Fruit fly (Drosophila melanogaster) whole organism, adult: ENCODE results near the gene B52.

Experiments used
- CG11617 ChIP-seq: fragments of 200-800 bp; sonication (Bioruptor generic); optimal IDR thresholded peaks from 2 replicates; lab custom pipeline; 2017; ENCODE audit warnings: mild to moderate bottlenecking, missing biosample characterization, missing genetic modification reagents, missing genetic modification characterization
- CG12768 ChIP-seq: fragments of 200-800 bp; sonication (Bioruptor generic); optimal IDR thresholded peaks from 2 replicates; lab custom pipeline; 2017; ENCODE audit warnings: missing biosample characterization, missing genetic modification characterization, mild to moderate bottlenecking, moderate library complexity, missing genetic modification reagents
- CG14711 ChIP-seq: fragments of 200-800 bp; sonication (Bioruptor generic); optimal IDR thresholded peaks from 2 replicates; lab custom pipeline; 2018; ENCODE audit warnings: missing biosample characterization, mild to moderate bottlenecking, missing genetic modification characterization, moderate library complexity
- CG1620 ChIP-seq: fragments of 200-800 bp; sonication (Bioruptor generic); optimal IDR thresholded peaks from 2 replicates; lab custom pipeline; 2016; ENCODE audit warnings: missing biosample characterization, missing genetic modification characterization
- CG33017 ChIP-seq: fragments of 200-800 bp; sonication (Bioruptor generic); optimal IDR thresholded peaks from 2 replicates; lab custom pipeline; 2018; ENCODE audit warnings: missing biosample characterization, mild to moderate bottlenecking, missing genetic modification characterization, moderate library complexity
- CG5204 ChIP-seq: fragments of 200-800 bp; sonication (Bioruptor generic); optimal IDR thresholded peaks from 2 replicates; lab custom pipeline; 2016; ENCODE audit warnings: missing biosample characterization, missing genetic modification characterization
- CG7045 ChIP-seq: fragments of 200-800 bp; sonication (Bioruptor generic); optimal IDR thresholded peaks from 2 replicates; lab custom pipeline; 2017; ENCODE audit warnings: missing biosample characterization, mild to moderate bottlenecking, missing genetic modification characterization
- CG7101 ChIP-seq: fragments of 200-800 bp; sonication (Bioruptor generic); optimal IDR thresholded peaks from 2 replicates; lab custom pipeline; 2018; ENCODE audit warnings: missing biosample characterization, mild to moderate bottlenecking, missing genetic modification characterization, moderate library complexity
- Clk ChIP-seq: fragments of 200-800 bp; sonication (Bioruptor generic); optimal IDR thresholded peaks from 2 replicates; lab custom pipeline; 2017; ENCODE audit warnings: missing biosample characterization, missing genetic modification characterization
- Crg-1 ChIP-seq: fragments of 200-800 bp; sonication (Bioruptor generic); optimal IDR thresholded peaks from 2 replicates; lab custom pipeline; 2016; ENCODE audit warnings: missing biosample characterization, missing genetic modification characterization
- Hr96 ChIP-seq: fragments of 200-800 bp; sonication (Bioruptor generic); optimal IDR thresholded peaks from 2 replicates; lab custom pipeline; 2016; ENCODE audit warnings: missing biosample characterization, missing genetic modification characterization
- Mnt ChIP-seq: fragments of 200-800 bp; sonication (Bioruptor generic); optimal IDR thresholded peaks from 2 replicates; lab custom pipeline; 2016; ENCODE audit warnings: missing biosample characterization, mild to moderate bottlenecking, missing genetic modification characterization
- bab1 ChIP-seq: fragments of 200-800 bp; sonication (Bioruptor generic); optimal IDR thresholded peaks from 3 replicates; lab custom pipeline; 2019; ENCODE audit warnings: missing biosample characterization, mild to moderate bottlenecking, missing genetic modification characterization, moderate library complexity
- cic ChIP-seq: fragments of 200-800 bp; sonication (Bioruptor generic); optimal IDR thresholded peaks from 2 replicates; lab custom pipeline; 2017; ENCODE audit warnings: missing biosample characterization, mild to moderate bottlenecking, missing genetic modification characterization, moderate library complexity
- cnc ChIP-seq, 2 experiments: fragments of >200 bp; optimal IDR thresholded peaks; 2 replicates each; lab custom pipeline; 2017
- kay ChIP-seq: fragments of 200-800 bp; sonication (Bioruptor generic); peaks from one replicate; lab custom pipeline; 2016; ENCODE audit warnings: missing biosample characterization, missing genetic modification characterization, borderline replicate concordance
- ovo ChIP-seq: fragments of 200-800 bp; sonication (Bioruptor generic); optimal IDR thresholded peaks from 2 replicates; lab custom pipeline; 2016; ENCODE audit warnings: missing biosample characterization, missing genetic modification characterization
- pad ChIP-seq: fragments of 200-800 bp; sonication (Bioruptor generic); optimal IDR thresholded peaks from 3 replicates; lab custom pipeline; 2017; ENCODE audit warnings: missing biosample characterization, missing genetic modification characterization, mild to moderate bottlenecking, moderate library complexity, missing genetic modification reagents
- tj ChIP-seq: fragments of 200-800 bp; sonication (Bioruptor generic); optimal IDR thresholded peaks from 3 replicates; lab custom pipeline; 2017; ENCODE audit warnings: missing biosample characterization, mild to moderate bottlenecking, missing genetic modification characterization, moderate library complexity
- toe ChIP-seq: fragments of 200-800 bp; sonication (Bioruptor generic); optimal IDR thresholded peaks from 2 replicates; lab custom pipeline; 2016; ENCODE audit warnings: missing biosample characterization, missing genetic modification characterization

B52 gene

dm6 chr3R:13660924-13661659 is at the start of gene B52:
Gene B52, plus strand, starts transcription at chr3R:13661311.
- TF ChIP-seq CG7045 (peak; percentile 67), Crg-1 (peak; percentile 81), Clk (GFP tag; lab: Kevin White, UChicago) (peak; percentile 46), CG1620 (GFP tag; lab: Kevin White, UChicago) (peak; percentile 73), CG14711 (tag; lab: Kevin White, UChicago) (peak; percentile 51), tj (peak; percentile 61), Hr96 (GFP tag; lab: Kevin White, UChicago) (peak; percentile 83), cnc (optimal IDR thresholded peaks at IDR 0.05; lab: Kevin White, UChicago) (no peak), CG7101 (peak; percentile 82), CG5204 (GFP tag; lab: Kevin White, UChicago) (peak; percentile 72), toe (GFP tag; lab: Kevin White, UChicago) (peak; percentile 44), CG11617 (peak; percentile 86), CG33017 (tag; lab: Kevin White, UChicago) (peak; percentile 69), bab1 (GFP tag; lab: Kevin White, UChicago) (peak; percentile 81), CG12768 (GFP tag; lab: Kevin White, UChicago) (peak; percentile 70), kay (no peak), cic (GFP tag; lab: Kevin White, UChicago) (peak; percentile 33), ovo (GFP tag; lab: Kevin White, UChicago) (peak; percentile 64), pad (GFP tag; lab: Kevin White, UChicago) (peak; percentile 54), Mnt (peak; percentile 72)

dm6 chr3R:13612333-13612732 is 48.8 kb upstream of the B52 start, which contains the start of gene CG9757:
Gene CG9757, minus strand, starts transcription at chr3R:13612433.
- no peak for TF ChIP-seq CG12768 (GFP tag; lab: Kevin White, UChicago)
- TF ChIP-seq cic (GFP tag; lab: Kevin White, UChicago): no peak
- TF ChIP-seq kay: no peak
- TF ChIP-seq tj: no peak
- TF ChIP-seq Clk (GFP tag; lab: Kevin White, UChicago): no peak

dm6 chr3R:13615007-13615406 is 46.1 kb upstream of the B52 start:
- TF ChIP-seq CG7045 (no peak), Hr96 (GFP tag; lab: Kevin White, UChicago) (no peak), CG33017 (tag; lab: Kevin White, UChicago) (no peak), Clk (GFP tag; lab: Kevin White, UChicago) (no peak), CG5204 (GFP tag; lab: Kevin White, UChicago) (no peak)

dm6 chr3R:13615617-13616016 is 45.5 kb upstream of the B52 start, which contains the start of gene CG9269:
Gene CG9269, plus strand, starts transcription at chr3R:13615917.
- no peak for TF ChIP-seq kay
- TF ChIP-seq Crg-1: no peak
- TF ChIP-seq bab1 (GFP tag; lab: Kevin White, UChicago): no peak
- TF ChIP-seq cnc (optimal IDR thresholded peaks at IDR 0.05; lab: Kevin White, UChicago): no peak
- no peak for TF ChIP-seq CG7101
- no peak for TF ChIP-seq Hr96 (GFP tag; lab: Kevin White, UChicago)
- no peak for TF ChIP-seq CG11617
- TF ChIP-seq ovo (GFP tag; lab: Kevin White, UChicago): no peak
- TF ChIP-seq CG5204 (GFP tag; lab: Kevin White, UChicago): no peak
- no peak for TF ChIP-seq CG7045
- TF ChIP-seq cic (GFP tag; lab: Kevin White, UChicago): no peak
- no peak for TF ChIP-seq CG33017 (tag; lab: Kevin White, UChicago)
- TF ChIP-seq Clk (GFP tag; lab: Kevin White, UChicago): no peak
- TF ChIP-seq tj: no peak
- no peak for TF ChIP-seq Mnt

dm6 chr3R:13617228-13617627 is 43.9 kb upstream of the B52 start:
- TF ChIP-seq pad (GFP tag; lab: Kevin White, UChicago) (no peak), cnc (optimal IDR thresholded peaks at IDR 0.05; lab: Kevin White, UChicago) (no peak), CG14711 (tag; lab: Kevin White, UChicago) (no peak), CG7101 (no peak), CG1620 (GFP tag; lab: Kevin White, UChicago) (no peak), CG11617 (no peak), Clk (GFP tag; lab: Kevin White, UChicago) (no peak), CG5204 (GFP tag; lab: Kevin White, UChicago) (no peak), cic (GFP tag; lab: Kevin White, UChicago) (no peak), Crg-1 (no peak), toe (GFP tag; lab: Kevin White, UChicago) (no peak), ovo (GFP tag; lab: Kevin White, UChicago) (no peak), CG7045 (no peak), Mnt (no peak), bab1 (GFP tag; lab: Kevin White, UChicago) (no peak), kay (no peak), CG33017 (tag; lab: Kevin White, UChicago) (no peak), tj (no peak), Hr96 (GFP tag; lab: Kevin White, UChicago) (no peak), CG12768 (GFP tag; lab: Kevin White, UChicago) (no peak)

dm6 chr3R:13631642-13632041 is 29.5 kb upstream of the B52 start, which contains the start of gene CG10841:
Gene CG10841, plus strand, starts transcription at chr3R:13631942.
- TF ChIP-seq CG14711 (tag; lab: Kevin White, UChicago) (no peak), tj (no peak), CG7045 (no peak), cic (GFP tag; lab: Kevin White, UChicago) (no peak), kay (no peak), CG5204 (GFP tag; lab: Kevin White, UChicago) (no peak), CG33017 (tag; lab: Kevin White, UChicago) (no peak), Clk (GFP tag; lab: Kevin White, UChicago) (no peak), CG1620 (GFP tag; lab: Kevin White, UChicago) (no peak), CG12768 (GFP tag; lab: Kevin White, UChicago) (no peak), Mnt (no peak), ovo (GFP tag; lab: Kevin White, UChicago) (no peak), cnc (optimal IDR thresholded peaks at IDR 0.05; lab: Kevin White, UChicago) (no peak), bab1 (GFP tag; lab: Kevin White, UChicago) (no peak), Crg-1 (no peak), Hr96 (GFP tag; lab: Kevin White, UChicago) (no peak), CG7101 (no peak)
